Worm (Caenorhabditis elegans): ENCODE results near the gene W02B12.11.

Gene W02B12.11

ce11 chrII:11455715-11456114, 17.9 kb upstream of the W02B12.11 start (continued):
- TF ChIP-seq C06A6.2 (GFP tag; conservative IDR thresholded peaks at IDR 0.05) (no peak), F49E8.2 (tag; optimal IDR thresholded peaks at IDR 0.05; ENCODE audit: insufficient read depth) (peak; percentile 42), B0336.3 (GFP tag; IDR thresholded peaks at IDR 0.05) (no peak), Y56A3A.18 (GFP tag; IDR thresholded peaks at IDR 0.05) (no peak), aptf-2 (GFP tag; conservative IDR thresholded peaks at IDR 0.05) (no peak), madf-6 (GFP tag; IDR thresholded peaks at IDR 0.05) (peak; percentile 67), F23B12.7 (tag; optimal IDR thresholded peaks at IDR 0.05; ENCODE audit: insufficient read depth) (no peak), sptf-2 (GFP tag; optimal IDR thresholded peaks at IDR 0.05) (no peak), attf-3 (GFP tag; conservative IDR thresholded peaks at IDR 0.05) (no peak), chd-7 (tag; optimal IDR thresholded peaks at IDR 0.05) (no peak), cebp-1 (GFP tag; IDR thresholded peaks at IDR 0.05) (no peak), cebp-1 (tag; optimal IDR thresholded peaks at IDR 0.05) (peak; percentile 3), hmg-20 (GFP tag; IDR thresholded peaks at IDR 0.05) (no peak), lin-35 (GFP tag; optimal IDR thresholded peaks at IDR 0.05) (no peak), nhr-120 (GFP tag; IDR thresholded peaks at IDR 0.05) (no peak), Y53G8AR.9 (GFP tag; conservative IDR thresholded peaks at IDR 0.05) (no peak), rec-8 (tag; optimal IDR thresholded peaks at IDR 0.05) (no peak), repo-1 (tag; optimal IDR thresholded peaks at IDR 0.05) (peak; percentile 24), dpff-1 (tag; optimal IDR thresholded peaks at IDR 0.05) (no peak), unc-62 (GFP tag; optimal IDR thresholded peaks at IDR 0.05) (no peak), egrh-3 (GFP tag; IDR thresholded peaks at IDR 0.05) (no peak), egl-18 (GFP tag; IDR thresholded peaks at IDR 0.05) (no peak), zim-3 (tag; optimal IDR thresholded peaks at IDR 0.05) (no peak), F33H1.4 (GFP tag; IDR thresholded peaks at IDR 0.05) (peak; percentile 26; the same call in 1 of the 2 replicates), mcd-1 (GFP tag; IDR thresholded peaks at IDR 0.05) (peak; percentile 24; the same call in 1 of the 2 replicates), pha-4 (tag; optimal IDR thresholded peaks at IDR 0.05) (no peak), egl-44 (GFP tag; IDR thresholded peaks at IDR 0.05) (peak; percentile 43; the same call in 1 of the 2 replicates), nfya-2 (GFP tag; IDR thresholded peaks at IDR 0.05) (no peak), ztf-25 (GFP tag; IDR thresholded peaks at IDR 0.05) (no peak), snpc-1.1 (tag; optimal IDR thresholded peaks at IDR 0.05; ENCODE audit: insufficient read depth) (no peak), mes-4 (tag; optimal IDR thresholded peaks at IDR 0.05) (no peak), pbrm-1 (GFP tag; IDR thresholded peaks at IDR 0.05) (no peak), attf-5 (GFP tag; optimal IDR thresholded peaks at IDR 0.05) (no peak), K11D2.4 (GFP tag; IDR thresholded peaks at IDR 0.05) (no peak), lsy-27 (tag; optimal IDR thresholded peaks at IDR 0.05; ENCODE audit: borderline replicate concordance, insufficient read depth) (no peak), Y79H2A.3 (GFP tag; conservative IDR thresholded peaks at IDR 0.05) (peak; percentile 84; the same call in 1 of the 2 replicates), madf-3 (GFP tag; IDR thresholded peaks at IDR 0.05) (peak; percentile 69; the same call in 1 of the 2 replicates), ztf-26 (tag; optimal IDR thresholded peaks at IDR 0.05) (no peak), lin-54 (GFP tag; optimal IDR thresholded peaks at IDR 0.05) (peak; percentile 21), him-1 (tag; optimal IDR thresholded peaks at IDR 0.05) (peak; percentile 31), lin-40 (tag; optimal IDR thresholded peaks at IDR 0.05) (no peak), attf-6 (GFP tag; IDR thresholded peaks at IDR 0.05) (no peak), ZK185.1 (tag; optimal IDR thresholded peaks at IDR 0.05; ENCODE audit: poor library complexity, severe bottlenecking) (no peak), rcor-1 (GFP tag; IDR thresholded peaks at IDR 0.05) (no peak), hrde-1 (tag; optimal IDR thresholded peaks at IDR 0.05; ENCODE audit: borderline replicate concordance) (peak; percentile 68), ccch-3 (GFP tag; optimal IDR thresholded peaks at IDR 0.05) (no peak), D2030.7 (GFP tag; IDR thresholded peaks at IDR 0.05) (no peak), T07F8.4 (tag; optimal IDR thresholded peaks at IDR 0.05) (no peak)
